Worm (Caenorhabditis elegans): ENCODE measurements around the gene H12D21.6.

- TF ChIP-seq tra-4 (tag; optimal IDR thresholded peaks at IDR 0.05): no peak
- no peak for TF ChIP-seq ama-1 (optimal IDR thresholded peaks at IDR 0.05)
- no peak for TF ChIP-seq ets-7 (tag; optimal IDR thresholded peaks at IDR 0.05)
- no peak for TF ChIP-seq F13C5.2 (tag; optimal IDR thresholded peaks at IDR 0.05)
- TF ChIP-seq aly-1 (tag; optimal IDR thresholded peaks at IDR 0.05): no peak
- TF ChIP-seq B0310.2 (tag; optimal IDR thresholded peaks at IDR 0.05): no peak
- TF ChIP-seq flt-1 (GFP tag; IDR thresholded peaks at IDR 0.05): no peak
- TF ChIP-seq hnd-1 (tag; optimal IDR thresholded peaks at IDR 0.05): no peak
- no peak for TF ChIP-seq tbx-11 (GFP tag; IDR thresholded peaks at IDR 0.05)
- TF ChIP-seq hmg-4 (GFP tag; optimal IDR thresholded peaks at IDR 0.05): no peak
- TF ChIP-seq ceh-36 (tag; optimal IDR thresholded peaks at IDR 0.05): no peak
- no peak for TF ChIP-seq sea-1 (GFP tag; conservative IDR thresholded peaks at IDR 0.05)
- no peak for TF ChIP-seq ceh-13 (GFP tag; optimal IDR thresholded peaks at IDR 0.05)
Measured at ce11 chrV:14900905-14901304, 3.3 kb upstream of the H12D21.6 start.

All from whole organism, early embryonic.